Worm (Caenorhabditis elegans) whole organism, L4/young adult: ENCODE measurements around the gene cnc-5.

Experiments
- dao-5 ChIP-seq: sonication (generic microtip); optimal IDR thresholded peaks from 2 replicates; lab custom pipeline; 2016; ENCODE audit warnings: missing genotype, missing genetic modification characterization, moderate library complexity, missing compliant biosample characterization
- him-1 ChIP-seq: sonication (generic microtip); optimal IDR thresholded peaks from 2 replicates; lab custom pipeline; 2016; ENCODE audit warnings: missing genotype, missing genetic modification reagents, missing genetic modification characterization, missing compliant biosample characterization

ce11 chrV:1486031-1486430, 40.9 kb downstream of the cnc-5 start:
- TF ChIP-seq dao-5 (tag; lab: Kevin White, UChicago): no peak
- TF ChIP-seq him-1 (tag; lab: Kevin White, UChicago): no peak
